Worm (Caenorhabditis elegans) whole organism, young adult: Measurements from ENCODE around the gene F56H9.9.

Source experiments
- B0019.2 ChIP-seq: fragments of 200-800 bp; sonication (Bioruptor generic); conservative IDR thresholded peaks from 2 replicates; pipeline ENCODE4 v1.3.6; 2022; ENCODE audit warnings: missing genetic modification reagents, missing genetic modification characterization, missing compliant biosample characterization
- B0035.1 ChIP-seq: sonication (generic microtip); optimal IDR thresholded peaks from 2 replicates; lab custom pipeline; 2016; ENCODE audit warnings: missing genetic modification characterization, mild to moderate bottlenecking, missing compliant biosample characterization, missing genotype, missing genetic modification reagents
- C06A6.2 ChIP-seq: fragments of 200-800 bp; sonication (Bioruptor generic); conservative IDR thresholded peaks from 2 replicates; pipeline ENCODE4 v1.3.6; 2022; ENCODE audit warnings: missing genetic modification characterization, missing compliant biosample characterization
- D2030.7 ChIP-seq: fragments of 200-800 bp; sonication (Bioruptor generic); IDR thresholded peaks from 2 replicates; pipeline ENCODE4 v1.3.6; 2022; ENCODE audit warnings: missing genetic modification reagents, missing genetic modification characterization, missing compliant biosample characterization
- F22D6.2 ChIP-seq: sonication (generic microtip); optimal IDR thresholded peaks from 2 replicates; lab custom pipeline; 2016; ENCODE audit warnings: mild to moderate bottlenecking, missing genetic modification characterization, missing compliant biosample characterization
- F39B2.1 ChIP-seq: fragments of 200-800 bp; sonication (Bioruptor generic); IDR thresholded peaks from 2 replicates; pipeline ENCODE4 v1.3.6; 2022; ENCODE audit warnings: missing genetic modification reagents, missing genetic modification characterization, missing compliant biosample characterization
- F49E8.2 ChIP-seq: sonication (generic microtip); optimal IDR thresholded peaks from 3 replicates; lab custom pipeline; 2017; ENCODE audit warnings: missing genetic modification characterization, mild to moderate bottlenecking, missing compliant biosample characterization, antibody characterized with exemption, moderate library complexity; ENCODE audit not compliant: insufficient read depth
- T07F8.4 ChIP-seq: sonication (generic microtip); optimal IDR thresholded peaks from 2 replicates; lab custom pipeline; 2016; ENCODE audit warnings: mild to moderate bottlenecking, missing genetic modification characterization, moderate library complexity, missing compliant biosample characterization
- T26A5.8 ChIP-seq: sonication (generic microtip); optimal IDR thresholded peaks from 2 replicates; lab custom pipeline; 2016; ENCODE audit warnings: missing genetic modification characterization, missing compliant biosample characterization
- Y53F4B.3 ChIP-seq: fragments of 200-800 bp; sonication (Bioruptor generic); IDR thresholded peaks from 2 replicates; pipeline ENCODE4 v1.3.6; 2022; ENCODE audit warnings: missing genetic modification reagents, missing genetic modification characterization, missing compliant biosample characterization
- Y56A3A.18 ChIP-seq: fragments of 200-800 bp; sonication (Bioruptor generic); IDR thresholded peaks from 2 replicates; pipeline ENCODE4 v1.3.6; 2022; ENCODE audit warnings: missing genetic modification reagents, missing genetic modification characterization, missing compliant biosample characterization
- Y79H2A.3 ChIP-seq: fragments of 200-800 bp; sonication (Bioruptor generic); conservative IDR thresholded peaks from 2 replicates; pipeline ENCODE4 v1.3.6; 2022; ENCODE audit warnings: missing genetic modification reagents, missing genetic modification characterization, missing compliant biosample characterization
- aptf-2 ChIP-seq: fragments of 200-800 bp; sonication (Bioruptor generic); conservative IDR thresholded peaks from 2 replicates; pipeline ENCODE4 v1.3.6; 2022; ENCODE audit warnings: missing genetic modification reagents, missing genetic modification characterization, missing compliant biosample characterization
- atf-7 ChIP-seq: sonication (generic microtip); optimal IDR thresholded peaks from 2 replicates; lab custom pipeline; 2017; ENCODE audit warnings: mild to moderate bottlenecking, missing genetic modification characterization, missing compliant biosample characterization
- athp-1 ChIP-seq: sonication (generic microtip); optimal IDR thresholded peaks from 2 replicates; lab custom pipeline; 2017; ENCODE audit warnings: mild to moderate bottlenecking, missing genetic modification characterization, missing compliant biosample characterization
- attf-3 ChIP-seq: fragments of 200-800 bp; sonication (Bioruptor generic); conservative IDR thresholded peaks from 2 replicates; pipeline ENCODE4 v1.3.6; 2022; ENCODE audit warnings: missing genetic modification reagents, missing genetic modification characterization, missing compliant biosample characterization
- attf-6 ChIP-seq: fragments of 200-800 bp; sonication (Bioruptor generic); IDR thresholded peaks from 2 replicates; pipeline ENCODE4 v1.3.6; 2022; ENCODE audit warnings: missing genetic modification reagents, missing genetic modification characterization, missing compliant biosample characterization
- bed-1 ChIP-seq: fragments of 200-800 bp; sonication (Bioruptor generic); IDR thresholded peaks from 2 replicates; pipeline ENCODE4 v1.3.6; 2022; ENCODE audit warnings: missing genetic modification reagents, missing genetic modification characterization, missing compliant biosample characterization
- cebp-1 ChIP-seq, 2 experiments: fragments of 200-800 bp in 1 of 2; sonication (Bioruptor generic) in 1 of 2; sonication (generic microtip) in 1 of 2; IDR thresholded peaks in 1 of 2; optimal IDR thresholded peaks in 1 of 2; 2 replicates each; pipeline versions ENCODE4 v1.3.6 to Lab custom; 2017 to 2022; ENCODE audit warnings: missing compliant biosample characterization in 2 of 2, missing genetic modification characterization in 2 of 2, mild to moderate bottlenecking in 1 of 2, missing genetic modification reagents in 1 of 2, moderate library complexity in 1 of 2
- ceh-58 ChIP-seq: fragments of 200-800 bp; sonication (Bioruptor generic); IDR thresholded peaks from 2 replicates; pipeline ENCODE4 v1.3.6; 2022; ENCODE audit warnings: missing genetic modification characterization, missing compliant biosample characterization
- die-1 ChIP-seq: sonication (generic microtip); optimal IDR thresholded peaks from 2 replicates; lab custom pipeline; 2016; ENCODE audit warnings: missing genotype, mild to moderate bottlenecking, missing genetic modification characterization, missing compliant biosample characterization
- dpl-1 ChIP-seq: fragments of 150-350 bp; optimal IDR thresholded peaks from 2 replicates; lab custom pipeline; 2014; ENCODE audit warnings: missing biosample characterization, missing genetic modification reagents, missing genetic modification characterization
- ekl-4 ChIP-seq: fragments of 200-800 bp; sonication (Bioruptor generic); IDR thresholded peaks from 2 replicates; pipeline ENCODE4 v1.3.6; 2022; ENCODE audit warnings: missing genetic modification reagents, missing genetic modification characterization, missing compliant biosample characterization
- fkh-3 ChIP-seq: sonication (generic microtip); optimal IDR thresholded peaks from 2 replicates; lab custom pipeline; 2016; ENCODE audit warnings: mild to moderate bottlenecking, missing genetic modification characterization, missing compliant biosample characterization
- him-1 ChIP-seq: sonication (generic microtip); optimal IDR thresholded peaks from 2 replicates; lab custom pipeline; 2016; ENCODE audit warnings: missing genotype, missing genetic modification reagents, missing genetic modification characterization, missing compliant biosample characterization
- hlh-12 ChIP-seq: sonication (generic microtip); optimal IDR thresholded peaks from 2 replicates; lab custom pipeline; 2016; ENCODE audit warnings: missing genetic modification characterization, missing compliant biosample characterization
- hrde-1 ChIP-seq: sonication (generic microtip); optimal IDR thresholded peaks from 2 replicates; lab custom pipeline; 2016; ENCODE audit warnings: missing genetic modification characterization, mild to moderate bottlenecking, missing compliant biosample characterization, moderate library complexity, missing genotype, missing genetic modification reagents, borderline replicate concordance
- lag-1 ChIP-seq: fragments of 200-800 bp; sonication (Bioruptor generic); IDR thresholded peaks from 2 replicates; pipeline ENCODE4 v1.3.6; 2022; ENCODE audit warnings: missing genetic modification reagents, missing genetic modification characterization, missing compliant biosample characterization
- lin-35 ChIP-seq, 3 experiments: fragments of 150-350 bp in 2 of 3; sonication (generic microtip) in 1 of 3; optimal IDR thresholded peaks; 2 replicates each; lab custom pipeline; 2014 to 2018; ENCODE audit warnings: missing biosample characterization in 3 of 3, missing genetic modification characterization in 3 of 3, missing genetic modification reagents in 3 of 3
- lsy-27 ChIP-seq: sonication (generic microtip); optimal IDR thresholded peaks from 2 replicates; lab custom pipeline; 2017; ENCODE audit warnings: missing genetic modification characterization, mild to moderate bottlenecking, missing compliant biosample characterization, antibody characterized with exemption, missing genotype, borderline replicate concordance; ENCODE audit not compliant: insufficient read depth
- madf-3 ChIP-seq: fragments of 200-800 bp; sonication (Bioruptor generic); IDR thresholded peaks from 2 replicates; pipeline ENCODE4 v1.3.6; 2022; ENCODE audit warnings: missing genetic modification reagents, missing genetic modification characterization, missing compliant biosample characterization
- madf-6 ChIP-seq: fragments of 200-800 bp; sonication (Bioruptor generic); IDR thresholded peaks from 2 replicates; pipeline ENCODE4 v1.3.6; 2022; ENCODE audit warnings: missing genetic modification reagents, missing genetic modification characterization, missing compliant biosample characterization
- mcd-1 ChIP-seq: fragments of 200-800 bp; sonication (Bioruptor generic); IDR thresholded peaks from 2 replicates; pipeline ENCODE4 v1.3.6; 2022; ENCODE audit warnings: missing genetic modification reagents, missing genetic modification characterization, missing compliant biosample characterization
- nfya-1 ChIP-seq: sonication (generic microtip); optimal IDR thresholded peaks from 2 replicates; lab custom pipeline; 2017; ENCODE audit warnings: antibody characterized with exemption, missing compliant biosample characterization, missing genetic modification characterization, borderline replicate concordance; ENCODE audit not compliant: insufficient read depth
- nfya-2 ChIP-seq: fragments of 200-800 bp; sonication (Bioruptor generic); IDR thresholded peaks from 2 replicates; pipeline ENCODE4 v1.3.6; 2022; ENCODE audit warnings: missing genetic modification reagents, missing genetic modification characterization, missing compliant biosample characterization
- nhr-179 ChIP-seq: sonication (generic microtip); optimal IDR thresholded peaks from 2 replicates; lab custom pipeline; 2016; ENCODE audit warnings: mild to moderate bottlenecking, missing genetic modification characterization, missing compliant biosample characterization
- rec-8 ChIP-seq, 2 experiments: sonication (generic microtip); optimal IDR thresholded peaks; 2 replicates each; lab custom pipeline; 2016; ENCODE audit warnings: mild to moderate bottlenecking in 2 of 2, missing genetic modification characterization in 2 of 2, missing genetic modification reagents in 2 of 2, missing genotype in 2 of 2, missing biosample characterization in 1 of 2, missing compliant biosample characterization in 1 of 2, moderate library complexity in 1 of 2
- sdz-38 ChIP-seq: sonication (generic microtip); optimal IDR thresholded peaks from 2 replicates; lab custom pipeline; 2016; ENCODE audit warnings: missing genotype, missing genetic modification characterization, missing compliant biosample characterization
- snpc-4 ChIP-seq, 5 experiments: fragments of 150-350 bp in 1 of 5; sonication (generic microtip) in 4 of 5; optimal IDR thresholded peaks; 2 replicates each; lab custom pipeline; 2014 to 2018; ENCODE audit warnings: missing genetic modification characterization in 5 of 5, missing biosample characterization in 3 of 5, antibody characterized with exemption in 2 of 5, mild to moderate bottlenecking in 2 of 5, missing compliant biosample characterization in 2 of 5, missing genotype in 2 of 5, moderate library complexity in 2 of 5, missing genetic modification reagents in 1 of 5
- tbp1 ChIP-seq: fragments of 200-800 bp; sonication (Bioruptor generic); optimal IDR thresholded peaks from 2 replicates; lab custom pipeline; 2018; ENCODE audit warnings: mild to moderate bottlenecking, missing genetic modification characterization, missing compliant biosample characterization
- unc-130 ChIP-seq: sonication (generic microtip); optimal IDR thresholded peaks from 2 replicates; lab custom pipeline; 2016; ENCODE audit warnings: missing genetic modification reagents, missing genetic modification characterization, missing compliant biosample characterization
- unc-62 ChIP-seq: fragments of 150-350 bp; optimal IDR thresholded peaks from 2 replicates; lab custom pipeline; 2014; ENCODE audit warnings: missing biosample characterization, missing genetic modification reagents, missing genetic modification characterization
- zfh-2 ChIP-seq: fragments of 200-800 bp; sonication (Bioruptor generic); conservative IDR thresholded peaks from 2 replicates; pipeline ENCODE4 v1.3.6; 2022; ENCODE audit warnings: missing genetic modification reagents, missing genetic modification characterization, missing compliant biosample characterization
- ztf-18 ChIP-seq: sonication (generic microtip); optimal IDR thresholded peaks from 2 replicates; lab custom pipeline; 2016; ENCODE audit warnings: missing genotype, mild to moderate bottlenecking, missing genetic modification characterization, missing compliant biosample characterization
- ztf-22 ChIP-seq: fragments of 200-800 bp; sonication (Bioruptor generic); optimal IDR thresholded peaks from 2 replicates; lab custom pipeline; 2018; ENCODE audit warnings: mild to moderate bottlenecking, missing genetic modification characterization, moderate library complexity, missing compliant biosample characterization
- ztf-25 ChIP-seq: fragments of 200-800 bp; sonication (Bioruptor generic); IDR thresholded peaks from 2 replicates; pipeline ENCODE4 v1.3.6; 2022; ENCODE audit warnings: missing genetic modification reagents, missing genetic modification characterization, missing compliant biosample characterization
- ztf-6 ChIP-seq: fragments of 200-800 bp; sonication (Bioruptor generic); IDR thresholded peaks from 2 replicates; pipeline ENCODE4 v1.3.6; 2022; ENCODE audit warnings: missing genetic modification reagents, missing genetic modification characterization, missing compliant biosample characterization

F56H9.9 gene

DNA sequence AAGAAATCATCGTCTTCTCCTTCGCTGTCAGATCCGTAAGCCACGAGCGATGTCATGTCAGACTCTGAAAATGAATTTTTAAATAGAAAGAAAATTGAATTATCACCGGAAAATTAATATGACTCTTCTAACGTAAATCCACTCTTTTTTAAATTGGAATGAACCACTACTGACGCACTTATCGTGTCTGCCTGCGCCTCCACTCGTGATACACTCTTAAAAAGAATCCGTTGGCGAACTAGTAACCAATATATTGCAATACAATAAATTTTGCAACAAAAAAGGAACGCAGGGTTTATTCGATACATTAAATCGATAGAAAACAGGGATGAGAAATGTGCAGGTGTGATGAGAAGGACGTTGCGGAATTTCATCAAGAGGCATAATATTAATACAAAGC lies 35.2 kb upstream of the F56H9.9 start, which contains the start of gene ccch-3 (continued):
- TF ChIP-seq lag-1 (no peak), ztf-25 (GFP tag; lab: Robert Waterston, UW) (no peak), Y56A3A.18 (GFP tag; lab: Robert Waterston, UW) (no peak), cebp-1 (GFP tag; IDR thresholded peaks at IDR 0.05; lab: Robert Waterston, UW) (no peak), cebp-1 (tag; optimal IDR thresholded peaks at IDR 0.05; lab: Kevin White, UChicago) (peak; percentile 72), madf-6 (GFP tag; lab: Robert Waterston, UW) (peak; percentile 73), atf-7 (tag; lab: Kevin White, UChicago) (peak; percentile 65), F39B2.1 (GFP tag; lab: Robert Waterston, UW) (no peak), nfya-2 (GFP tag; lab: Robert Waterston, UW) (no peak), ztf-6 (GFP tag; lab: Robert Waterston, UW) (no peak), B0035.1 (tag; lab: Kevin White, UChicago) (no peak), athp-1 (tag; lab: Kevin White, UChicago) (peak; percentile 32), B0019.2 (GFP tag; lab: Robert Waterston, UW) (no peak), madf-3 (peak; percentile 83), snpc-4 (GFP tag; optimal IDR thresholded peaks at IDR 0.05; lab: Kevin White, UChicago) (peak; percentile 7), snpc-4 (tag; optimal IDR thresholded peaks at IDR 0.05; lab: Kevin White, UChicago) (peak in 3 of 4 experiments; percentile 43 to 60 (median 52)), hrde-1 (tag; lab: Kevin White, UChicago) (peak; percentile 32), T26A5.8 (tag; lab: Kevin White, UChicago) (no peak), dpl-1 (GFP tag; lab: Kevin White, UChicago) (no peak), him-1 (peak; percentile 31), unc-62 (no peak), Y53F4B.3 (GFP tag; lab: Robert Waterston, UW) (no peak), mcd-1 (peak; percentile 64), D2030.7 (GFP tag; lab: Robert Waterston, UW) (no peak; the same call in 1 of the 2 replicates), rec-8 (tag; optimal IDR thresholded peaks at IDR 0.05; lab: Kevin White, UChicago) (no peak), die-1 (tag; lab: Kevin White, UChicago) (no peak), C06A6.2 (GFP tag; lab: Robert Waterston, UW) (no peak), tbp1 (GFP tag; lab: Kevin White, UChicago) (peak; percentile 65), F49E8.2 (tag; lab: Kevin White, UChicago) (peak; percentile 20), bed-1 (GFP tag; lab: Robert Waterston, UW) (no peak), sdz-38 (no peak), ceh-58 (no peak), ekl-4 (peak; percentile 83), Y79H2A.3 (GFP tag; lab: Robert Waterston, UW) (no peak), attf-6 (GFP tag; lab: Robert Waterston, UW) (no peak), T07F8.4 (no peak), nhr-179 (tag; lab: Kevin White, UChicago) (no peak), attf-3 (peak; percentile 68), unc-130 (peak; percentile 53), zfh-2 (GFP tag; lab: Robert Waterston, UW) (no peak), lsy-27 (tag; lab: Kevin White, UChicago) (no peak), ztf-22 (no peak), lin-35 (GFP tag; optimal IDR thresholded peaks at IDR 0.05; lab: Kevin White, UChicago) (peak in 1 of 3 experiments; percentile 19), fkh-3 (no peak), nfya-1 (no peak), hlh-12 (tag; lab: Kevin White, UChicago) (no peak), ztf-18 (tag; lab: Kevin White, UChicago) (peak; percentile 90), aptf-2 (no peak), F22D6.2 (tag; lab: Kevin White, UChicago) (no peak)
